Fruit fly (Drosophila melanogaster) whole organism, pupa: ENCODE data around the gene Ids.

Source experiments
- CG13204 ChIP-seq: fragments of 200-800 bp; sonication (Bioruptor generic); optimal IDR thresholded peaks from 2 replicates; lab custom pipeline; 2018; ENCODE audit warnings: missing biosample characterization, mild to moderate bottlenecking, missing genetic modification characterization, moderate library complexity
- CG17806 ChIP-seq: fragments of 200-800 bp; sonication (Bioruptor generic); optimal IDR thresholded peaks from 2 replicates; lab custom pipeline; 2018; ENCODE audit warnings: missing biosample characterization, mild to moderate bottlenecking, missing genetic modification characterization, moderate library complexity
- CG34367 ChIP-seq: fragments of 200-800 bp; sonication (Bioruptor generic); optimal IDR thresholded peaks from 2 replicates; lab custom pipeline; 2018; ENCODE audit warnings: missing biosample characterization, mild to moderate bottlenecking, missing genetic modification characterization
- Pif1A ChIP-seq: fragments of 200-800 bp; sonication (Bioruptor generic); optimal IDR thresholded peaks from 3 replicates; lab custom pipeline; 2016; ENCODE audit warnings: missing biosample characterization, missing genetic modification characterization
- Snoo ChIP-seq: fragments of 200-800 bp; sonication (Bioruptor generic); optimal IDR thresholded peaks from 3 replicates; lab custom pipeline; 2017; ENCODE audit warnings: missing biosample characterization, mild to moderate bottlenecking, missing genetic modification characterization, inconsistent platforms
- gl ChIP-seq: fragments of 200-800 bp; sonication (Bioruptor generic); optimal IDR thresholded peaks from 2 replicates; lab custom pipeline; 2018; ENCODE audit warnings: missing biosample characterization, mild to moderate bottlenecking, missing genetic modification characterization
- rn ChIP-seq: fragments of 200-800 bp; sonication (Bioruptor generic); IDR thresholded peaks from 2 replicates; pipeline ENCODE4 v1.3.6; 2022; ENCODE audit warnings: missing biosample characterization, missing genetic modification characterization

DNA sequence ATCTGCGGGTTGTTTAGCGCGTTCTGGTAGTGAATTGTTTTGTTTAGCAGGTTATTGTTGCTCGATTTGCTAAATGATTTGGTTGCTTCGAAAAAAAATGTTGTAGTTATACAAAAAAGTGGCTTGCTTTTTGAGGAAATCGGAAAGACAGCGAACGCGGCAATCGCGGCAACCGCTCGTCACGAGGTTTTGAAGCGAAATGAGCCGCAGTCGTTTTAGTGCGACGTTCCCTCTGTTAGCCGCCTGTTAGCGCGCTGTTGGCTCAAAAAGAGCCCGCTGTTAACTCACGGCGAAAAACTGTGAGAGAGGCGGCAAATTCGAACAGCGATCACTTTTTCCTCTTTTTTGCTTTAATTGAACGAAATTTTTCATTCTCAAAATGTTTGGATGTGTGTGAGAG lies 39.7 kb downstream of the Ids start:
- TF ChIP-seq CG13204 (no peak), CG17806 (no peak), CG34367 (tag; lab: Kevin White, UChicago) (no peak), gl (tag; lab: Kevin White, UChicago) (no peak), Snoo (tag; lab: Kevin White, UChicago) (no peak), rn (no peak), Pif1A (GFP tag; lab: Kevin White, UChicago) (no peak)
